Worm (Caenorhabditis elegans) whole organism, L3 larva: Measurements from ENCODE around the gene C38C6.3.

ENCODE experiments used
- ZK546.5 ChIP-seq: sonication (generic microtip); optimal IDR thresholded peaks from 2 replicates; lab custom pipeline; 2017; ENCODE audit warnings: missing biosample characterization, missing genetic modification characterization
- aly-2 ChIP-seq: fragments of 150-350 bp; optimal IDR thresholded peaks from 2 replicates; lab custom pipeline; 2014; ENCODE audit warnings: missing biosample characterization, missing genetic modification characterization
- ama-1 ChIP-seq: fragments of 150-350 bp; optimal IDR thresholded peaks from 2 replicates; lab custom pipeline; 2018
- ceh-82 ChIP-seq: fragments of 150-350 bp; optimal IDR thresholded peaks from 2 replicates; lab custom pipeline; 2014; ENCODE audit warnings: missing biosample characterization, missing genetic modification characterization
- ceh-9 ChIP-seq: sonication (generic microtip); optimal IDR thresholded peaks from 2 replicates; lab custom pipeline; 2018; ENCODE audit warnings: missing biosample characterization, missing genetic modification characterization
- daf-12 ChIP-seq: fragments of 150-350 bp; optimal IDR thresholded peaks from 2 replicates; lab custom pipeline; 2014; ENCODE audit warnings: missing biosample characterization, missing genetic modification reagents, missing genetic modification characterization
- egl-27 ChIP-seq: sonication (generic microtip); optimal IDR thresholded peaks from 4 replicates; lab custom pipeline; 2017; ENCODE audit warnings: missing biosample characterization, missing genetic modification reagents, missing genetic modification characterization
- elt-1 ChIP-seq: fragments of 150-350 bp; optimal IDR thresholded peaks from 2 replicates; lab custom pipeline; 2014; ENCODE audit warnings: missing biosample characterization, missing genetic modification characterization
- elt-2 ChIP-seq: sonication (generic microtip); optimal IDR thresholded peaks from 2 replicates; lab custom pipeline; 2016; ENCODE audit warnings: missing genetic modification reagents, mild to moderate bottlenecking, missing genetic modification characterization, missing compliant biosample characterization
- eor-1 ChIP-seq, 2 experiments: fragments of 150-350 bp; optimal IDR thresholded peaks; 2 replicates each; lab custom pipeline; 2014 to 2018; ENCODE audit warnings: missing biosample characterization in 2 of 2, missing genetic modification characterization in 2 of 2
- fkh-10 ChIP-seq: sonication (generic microtip); optimal IDR thresholded peaks from 2 replicates; lab custom pipeline; 2017; ENCODE audit warnings: missing biosample characterization, missing genetic modification reagents, missing genetic modification characterization
- fkh-2 ChIP-seq: fragments of 150-350 bp; optimal IDR thresholded peaks from 2 replicates; lab custom pipeline; 2014; ENCODE audit warnings: missing biosample characterization, missing genetic modification reagents, missing genetic modification characterization
- fos-1 ChIP-seq: fragments of 150-350 bp; optimal IDR thresholded peaks from 2 replicates; lab custom pipeline; 2014; ENCODE audit warnings: missing biosample characterization, missing genetic modification characterization
- hmg-11 ChIP-seq: sonication (generic microtip); optimal IDR thresholded peaks from 2 replicates; lab custom pipeline; 2016; ENCODE audit warnings: missing genetic modification characterization, missing compliant biosample characterization
- jun-1 ChIP-seq: fragments of 150-350 bp; optimal IDR thresholded peaks from 2 replicates; lab custom pipeline; 2014; ENCODE audit warnings: missing biosample characterization, missing genetic modification reagents, missing genetic modification characterization
- lin-15B ChIP-seq: fragments of 150-350 bp; optimal IDR thresholded peaks from 2 replicates; lab custom pipeline; 2014; ENCODE audit warnings: missing biosample characterization, missing genetic modification characterization
- lin-39 ChIP-seq: fragments of 150-350 bp; optimal IDR thresholded peaks from 2 replicates; lab custom pipeline; 2018; ENCODE audit warnings: missing biosample characterization, missing genetic modification reagents, missing genetic modification characterization
- mdl-1 ChIP-seq: fragments of 150-350 bp; optimal IDR thresholded peaks from 2 replicates; lab custom pipeline; 2014; ENCODE audit warnings: missing biosample characterization, missing genetic modification characterization
- mml-1 ChIP-seq: fragments of 150-350 bp; sonication (generic microtip); optimal IDR thresholded peaks from 3 replicates; lab custom pipeline; 2014; ENCODE audit warnings: missing biosample characterization, missing genetic modification characterization
- nfya-1 ChIP-seq: sonication (generic microtip); optimal IDR thresholded peaks from 2 replicates; lab custom pipeline; 2017; ENCODE audit warnings: missing genetic modification characterization, mild to moderate bottlenecking, missing compliant biosample characterization, antibody characterized with exemption, moderate library complexity; ENCODE audit not compliant: insufficient read depth
- nhr-11 ChIP-seq: fragments of 150-350 bp; optimal IDR thresholded peaks from 2 replicates; lab custom pipeline; 2014; ENCODE audit warnings: missing biosample characterization, missing genetic modification characterization
- nhr-23 ChIP-seq: fragments of 150-350 bp; optimal IDR thresholded peaks from 2 replicates; lab custom pipeline; 2014; ENCODE audit warnings: missing biosample characterization, missing genetic modification reagents, missing genetic modification characterization
- nhr-237 ChIP-seq: fragments of 150-350 bp; optimal IDR thresholded peaks from 2 replicates; lab custom pipeline; 2014; ENCODE audit warnings: missing biosample characterization, missing genetic modification characterization
- nhr-25 ChIP-seq: sonication (generic microtip); optimal IDR thresholded peaks from 2 replicates; lab custom pipeline; 2017; ENCODE audit warnings: missing biosample characterization, missing genetic modification characterization
- nhr-43 ChIP-seq: sonication (generic microtip); optimal IDR thresholded peaks from 2 replicates; lab custom pipeline; 2016; ENCODE audit warnings: mild to moderate bottlenecking, missing genetic modification characterization, missing compliant biosample characterization; ENCODE audit not compliant: poor library complexity, severe bottlenecking
- nhr-67 ChIP-seq: fragments of 150-350 bp; optimal IDR thresholded peaks from 2 replicates; lab custom pipeline; 2014; ENCODE audit warnings: missing biosample characterization, missing genetic modification characterization
- nhr-77 ChIP-seq: fragments of 150-350 bp; optimal IDR thresholded peaks from 2 replicates; lab custom pipeline; 2014; ENCODE audit warnings: missing biosample characterization, missing genetic modification characterization
- pha-4 ChIP-seq: fragments of 150-350 bp; optimal IDR thresholded peaks from 2 replicates; lab custom pipeline; 2014; ENCODE audit warnings: missing biosample characterization, missing genetic modification reagents, missing genetic modification characterization
- pqm-1 ChIP-seq: fragments of 150-350 bp; optimal IDR thresholded peaks from 2 replicates; lab custom pipeline; 2017; ENCODE audit warnings: missing biosample characterization, missing genetic modification characterization, inconsistent platforms
- skn-1 ChIP-seq: fragments of 150-350 bp; optimal IDR thresholded peaks from 2 replicates; lab custom pipeline; 2014; ENCODE audit warnings: missing biosample characterization, missing genetic modification characterization
- unc-39 ChIP-seq: sonication (generic microtip); optimal IDR thresholded peaks from 4 replicates; lab custom pipeline; 2017; ENCODE audit warnings: missing biosample characterization, missing genetic modification characterization
- unc-62 ChIP-seq: fragments of 150-350 bp; sonication (generic microtip); optimal IDR thresholded peaks from 4 replicates; lab custom pipeline; 2014; ENCODE audit warnings: missing biosample characterization, missing genetic modification reagents, missing genetic modification characterization
- ztf-4 ChIP-seq: fragments of 150-350 bp; optimal IDR thresholded peaks from 2 replicates; lab custom pipeline; 2014; ENCODE audit warnings: missing biosample characterization, missing genetic modification characterization

C38C6.3 gene

ce11 chrII:14598367-14598766 is 34.6 kb upstream of the C38C6.3 start (continued):
- peak; percentile 85 for TF ChIP-seq elt-2 (tag; lab: Kevin White, UChicago)
- TF ChIP-seq nhr-25 (tag; lab: Kevin White, UChicago) = no peak
- peak; percentile 95 for TF ChIP-seq pqm-1 (tag; lab: Kevin White, UChicago)
- TF ChIP-seq mml-1 = peak; percentile 30
- TF ChIP-seq jun-1 (tag; lab: Kevin White, UChicago) = peak; percentile 65
- no peak for TF ChIP-seq unc-39 (tag; lab: Kevin White, UChicago)
- peak; percentile 37 for TF ChIP-seq lin-15B (tag; lab: Kevin White, UChicago)
- TF ChIP-seq skn-1 = peak; percentile 50

- peak; percentile 35 for TF ChIP-seq pqm-1 (tag; lab: Kevin White, UChicago)
- TF ChIP-seq pha-4 (tag; lab: Kevin White, UChicago) = peak; percentile 58
- TF ChIP-seq mdl-1 (tag; lab: Kevin White, UChicago) = no peak
- peak; percentile 75 for TF ChIP-seq ama-1 (lab: Kevin White, UChicago)
Observed at ce11 chrII:14599284-14599862, 33.5 kb upstream of the C38C6.3 start.

ce11 chrII:14599933-14600630 is 32.8 kb upstream of the C38C6.3 start:
- TF ChIP-seq fos-1 (tag; lab: Kevin White, UChicago) (no peak), nhr-77 (no peak), lin-15B (tag; lab: Kevin White, UChicago) (no peak), nhr-11 (no peak), nhr-23 (peak; percentile 28), elt-1 (peak; percentile 48), pha-4 (tag; lab: Kevin White, UChicago) (peak; percentile 47), daf-12 (no peak), elt-2 (tag; lab: Kevin White, UChicago) (peak; percentile 39), ztf-4 (tag; lab: Kevin White, UChicago) (no peak), ZK546.5 (tag; lab: Kevin White, UChicago) (no peak), mml-1 (peak; percentile 9), ama-1 (lab: Kevin White, UChicago) (peak; percentile 78), nhr-237 (tag; lab: Kevin White, UChicago) (no peak), nhr-43 (tag; lab: Kevin White, UChicago) (peak; percentile 48), egl-27 (tag; lab: Kevin White, UChicago) (no peak), lin-39 (tag; lab: Kevin White, UChicago) (no peak), unc-62 (GFP tag; lab: Kevin White, UChicago) (no peak), nfya-1 (tag; lab: Kevin White, UChicago) (peak; percentile 35), hmg-11 (tag; lab: Kevin White, UChicago) (no peak), aly-2 (no peak), pqm-1 (tag; lab: Kevin White, UChicago) (peak; percentile 63), fkh-10 (GFP tag; lab: Kevin White, UChicago) (no peak), nhr-67 (tag; lab: Kevin White, UChicago) (no peak), ceh-9 (tag; lab: Kevin White, UChicago) (no peak), mdl-1 (tag; lab: Kevin White, UChicago) (no peak), jun-1 (tag; lab: Kevin White, UChicago) (no peak), ceh-82 (tag; lab: Kevin White, UChicago) (no peak), nhr-25 (tag; lab: Kevin White, UChicago) (no peak), skn-1 (no peak), fkh-2 (tag; lab: Kevin White, UChicago) (no peak), eor-1 (tag; optimal IDR thresholded peaks at IDR 0.05; lab: Kevin White, UChicago) (no peak)

ce11 chrII:14600852-14601313 is 32.0 kb upstream of the C38C6.3 start, which contains the start of gene tps-2:
Gene tps-2 (plus strand): TSS chrII:14600902.
- peak; percentile 13 for TF ChIP-seq nfya-1 (tag; lab: Kevin White, UChicago)
- TF ChIP-seq mdl-1 (tag; lab: Kevin White, UChicago) = no peak
- no peak for TF ChIP-seq skn-1
- no peak for TF ChIP-seq nhr-43 (tag; lab: Kevin White, UChicago)
- TF ChIP-seq ama-1 (lab: Kevin White, UChicago) = peak; percentile 92
